Worm (Caenorhabditis elegans) whole organism, L2 larva: ENCODE measurements around the gene R07B1.6.

ENCODE experiments used
- aly-2 ChIP-seq: fragments of 150-350 bp; optimal IDR thresholded peaks from 2 replicates; lab custom pipeline; 2014; ENCODE audit warnings: missing biosample characterization, missing genetic modification characterization
- blmp-1 ChIP-seq: sonication (generic microtip); optimal IDR thresholded peaks from 2 replicates; lab custom pipeline; 2017; ENCODE audit warnings: missing genetic modification characterization, mild to moderate bottlenecking, missing compliant biosample characterization, antibody characterized with exemption, moderate library complexity; ENCODE audit not compliant: insufficient read depth
- elt-1 ChIP-seq: fragments of 150-350 bp; optimal IDR thresholded peaks from 2 replicates; lab custom pipeline; 2014; ENCODE audit warnings: missing biosample characterization, missing genetic modification characterization
- lin-39 ChIP-seq: fragments of 150-350 bp; optimal IDR thresholded peaks from 2 replicates; lab custom pipeline; 2014; ENCODE audit warnings: missing biosample characterization, missing genetic modification reagents, missing genetic modification characterization
- mdl-1 ChIP-seq, 2 experiments: fragments of 150-350 bp in 1 of 2; sonication (generic microtip) in 1 of 2; optimal IDR thresholded peaks; 2 replicates each; lab custom pipeline; 2017; ENCODE audit warnings: missing biosample characterization in 2 of 2, missing genetic modification characterization in 2 of 2
- nhr-12 ChIP-seq: fragments of 150-350 bp; optimal IDR thresholded peaks from 2 replicates; lab custom pipeline; 2014; ENCODE audit warnings: missing biosample characterization, missing genetic modification characterization
- nhr-23 ChIP-seq: fragments of 150-350 bp; optimal IDR thresholded peaks from 2 replicates; lab custom pipeline; 2014; ENCODE audit warnings: missing biosample characterization, missing genetic modification reagents, missing genetic modification characterization
- unc-55 ChIP-seq: fragments of 150-350 bp; sonication (generic microtip); optimal IDR thresholded peaks from 3 replicates; lab custom pipeline; 2014; ENCODE audit warnings: missing biosample characterization, missing genetic modification reagents, missing genetic modification characterization

DNA sequence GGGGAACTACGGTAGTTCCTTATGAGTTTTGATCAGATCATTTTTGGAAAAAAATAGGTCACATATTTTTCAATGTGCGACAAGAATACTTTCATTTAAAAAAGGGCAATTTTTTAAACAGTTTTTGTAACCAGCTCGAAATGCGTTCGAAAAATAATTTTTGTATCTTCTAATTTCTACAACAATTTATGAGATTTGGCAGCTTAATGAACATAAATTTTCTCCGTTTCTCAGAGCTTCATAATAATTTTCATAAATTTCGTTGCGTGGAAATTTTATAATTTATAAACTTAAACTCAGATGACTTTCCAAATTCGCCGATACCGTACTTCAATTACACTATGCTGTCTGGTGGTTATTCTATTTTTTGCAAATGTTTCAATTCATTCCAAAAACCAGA lies 28.4 kb downstream of the R07B1.6 start, which contains the start of gene F21G4.3:
- TF ChIP-seq elt-1 (tag; lab: Kevin White, UChicago): no peak
- no peak for TF ChIP-seq aly-2
- no peak for TF ChIP-seq blmp-1 (tag; lab: Kevin White, UChicago)
- TF ChIP-seq lin-39 (tag; lab: Kevin White, UChicago): no peak
- TF ChIP-seq nhr-12 (tag; lab: Kevin White, UChicago): no peak
- no peak for TF ChIP-seq mdl-1 (tag; optimal IDR thresholded peaks at IDR 0.05; lab: Kevin White, UChicago)
- TF ChIP-seq nhr-23 (tag; lab: Kevin White, UChicago): no peak
- no peak for TF ChIP-seq unc-55
